Fruit fly (Drosophila melanogaster): ENCODE measurements around the gene Sec5.

- TF ChIP-seq dsx (GFP tag; optimal IDR thresholded peaks at IDR 0.05; ENCODE audit: poor library complexity, severe bottlenecking): no peak
- no peak for TF ChIP-seq Ets96B (tag; optimal IDR thresholded peaks at IDR 0.05)
- TF ChIP-seq net (GFP tag; optimal IDR thresholded peaks at IDR 0.05): no peak
These were observed 17.6 kb upstream of the Sec5 start for dm6 chr2L:3439502-3439901.
